Worm (Caenorhabditis elegans) whole organism, dauer: Measurements from ENCODE around the gene R11E3.19.

Experiments used
- unc-62 ChIP-seq: sonication (generic microtip); optimal IDR thresholded peaks from 2 replicates; lab custom pipeline; 2017; ENCODE audit warnings: missing biosample characterization, missing genetic modification reagents, missing genetic modification characterization

R11E3.19 gene

ce11 chrIV:4737258-4737657 lies 38.6 kb downstream of the R11E3.19 start, which contains the start of gene fbxb-78:
TSS of gene fbxb-78 (plus strand) at chrIV:4737558.
- no peak for TF ChIP-seq unc-62 (GFP tag; lab: Kevin White, UChicago)
